Worm (Caenorhabditis elegans) whole organism, L4 larva: ENCODE measurements around the gene rpl-20.

Experiments
- aha-1 ChIP-seq: fragments of 150-350 bp; peaks from one replicate; lab custom pipeline; 2014; ENCODE audit warnings: missing biosample characterization, missing genetic modification characterization
- ces-1 ChIP-seq: fragments of 150-350 bp; sonication (generic microtip); optimal IDR thresholded peaks from 4 replicates; lab custom pipeline; 2014; ENCODE audit warnings: missing biosample characterization, missing genetic modification reagents, missing genetic modification characterization
- dpl-1 ChIP-seq: fragments of 150-350 bp; optimal IDR thresholded peaks from 2 replicates; lab custom pipeline; 2014; ENCODE audit warnings: missing biosample characterization, missing genetic modification reagents, missing genetic modification characterization
- duxl-1 ChIP-seq: sonication (generic microtip); optimal IDR thresholded peaks from 2 replicates; lab custom pipeline; 2016; ENCODE audit warnings: mild to moderate bottlenecking, missing genetic modification characterization, moderate library complexity, missing compliant biosample characterization; ENCODE audit not compliant: poor library complexity
- egl-27 ChIP-seq: sonication (generic microtip); optimal IDR thresholded peaks from 3 replicates; lab custom pipeline; 2017; ENCODE audit warnings: missing biosample characterization, missing genetic modification reagents, missing genetic modification characterization
- mdl-1 ChIP-seq, 2 experiments: fragments of 150-350 bp in 1 of 2; sonication (generic microtip) in 1 of 2; optimal IDR thresholded peaks; 2 replicates each; lab custom pipeline; 2014 to 2017; ENCODE audit warnings: missing biosample characterization in 2 of 2, missing genetic modification characterization in 2 of 2
- mep-1 ChIP-seq: fragments of 150-350 bp; sonication (generic microtip); optimal IDR thresholded peaks from 3 replicates; lab custom pipeline; 2014; ENCODE audit warnings: missing biosample characterization, missing genetic modification characterization
- nhr-11 ChIP-seq: fragments of 150-350 bp; optimal IDR thresholded peaks from 2 replicates; lab custom pipeline; 2014; ENCODE audit warnings: missing biosample characterization, missing genetic modification characterization
- nhr-237 ChIP-seq: sonication (generic microtip); optimal IDR thresholded peaks from 2 replicates; lab custom pipeline; 2017; ENCODE audit warnings: missing biosample characterization, missing genetic modification characterization
- unc-62 ChIP-seq, 3 experiments: fragments of 150-350 bp in 1 of 3; sonication (generic microtip); optimal IDR thresholded peaks in 2 of 3; peaks in 1 of 3; 1 replicate in 1 of 3; 2 replicates in 2 of 3; lab custom pipeline; 2014 to 2017; ENCODE audit warnings: missing biosample characterization in 3 of 3, missing genetic modification characterization in 3 of 3, missing genetic modification reagents in 3 of 3, missing genotype in 1 of 3
- ztf-11 ChIP-seq: fragments of 150-350 bp; optimal IDR thresholded peaks from 2 replicates; lab custom pipeline; 2014; ENCODE audit warnings: missing biosample characterization, missing genetic modification characterization

DNA sequence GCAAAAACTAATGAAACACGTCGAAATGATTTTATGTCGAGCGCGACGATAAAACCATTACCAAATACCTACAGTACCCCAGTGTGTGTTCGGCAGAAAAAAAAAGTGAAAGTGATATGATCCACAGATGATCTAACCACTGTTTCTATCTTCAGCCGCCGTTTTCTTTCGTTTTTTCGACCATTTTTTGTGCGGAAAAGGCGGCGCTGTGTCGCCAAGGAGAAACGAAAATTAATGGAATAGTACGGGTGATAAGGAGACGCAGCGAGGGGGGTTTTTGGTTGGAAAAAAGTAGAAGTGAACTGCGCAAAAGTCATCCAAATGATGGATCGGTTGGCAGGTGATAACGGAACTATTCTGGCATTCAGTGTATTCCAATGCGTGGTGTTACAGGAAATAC is 45.5 kb upstream of the rpl-20 start:
- TF ChIP-seq nhr-11 (tag; lab: Kevin White, UChicago) (no peak), unc-62 (GFP tag; optimal IDR thresholded peaks at IDR 0.05 in 1 of 2; lab: Kevin White, UChicago) (no peak), unc-62 (tag; optimal IDR thresholded peaks at IDR 0.05; lab: Kevin White, UChicago) (no peak), nhr-237 (no peak), dpl-1 (GFP tag; lab: Kevin White, UChicago) (no peak), mep-1 (tag; lab: Kevin White, UChicago) (no peak), ztf-11 (tag; lab: Kevin White, UChicago) (no peak), mdl-1 (tag; optimal IDR thresholded peaks at IDR 0.05; lab: Kevin White, UChicago) (no peak), egl-27 (tag; lab: Kevin White, UChicago) (no peak), duxl-1 (tag; lab: Kevin White, UChicago) (no peak), aha-1 (no peak), ces-1 (no peak)
